Worm (Caenorhabditis elegans) whole organism, young adult: ENCODE results near the gene F33H1.4.

ENCODE experiments used
- B0019.2 ChIP-seq: fragments of 200-800 bp; sonication (Bioruptor generic); conservative IDR thresholded peaks from 2 replicates; pipeline ENCODE4 v1.3.6; 2022; ENCODE audit warnings: missing genetic modification reagents, missing genetic modification characterization, missing compliant biosample characterization
- B0261.1 ChIP-seq: sonication (generic microtip); optimal IDR thresholded peaks from 2 replicates; lab custom pipeline; 2016; ENCODE audit warnings: mild to moderate bottlenecking, missing genetic modification characterization, moderate library complexity, missing compliant biosample characterization
- B0336.3 ChIP-seq: fragments of 200-800 bp; sonication (Bioruptor generic); IDR thresholded peaks from 2 replicates; pipeline ENCODE4 v1.3.6; 2022; ENCODE audit warnings: missing genetic modification characterization, missing compliant biosample characterization
- C06A6.2 ChIP-seq: fragments of 200-800 bp; sonication (Bioruptor generic); conservative IDR thresholded peaks from 2 replicates; pipeline ENCODE4 v1.3.6; 2022; ENCODE audit warnings: missing genetic modification characterization, missing compliant biosample characterization
- F23B12.7 ChIP-seq: sonication (generic microtip); optimal IDR thresholded peaks from 2 replicates; lab custom pipeline; 2017; ENCODE audit warnings: missing genetic modification characterization, mild to moderate bottlenecking, missing compliant biosample characterization, antibody characterized with exemption, moderate library complexity; ENCODE audit not compliant: insufficient read depth
- F33H1.4 ChIP-seq: fragments of 200-800 bp; sonication (Bioruptor generic); IDR thresholded peaks from 2 replicates; pipeline ENCODE4 v1.3.6; 2022; ENCODE audit warnings: missing genetic modification reagents, missing genetic modification characterization, missing compliant biosample characterization
- F37B4.10 ChIP-seq: fragments of 200-800 bp; sonication (Bioruptor generic); IDR thresholded peaks from 2 replicates; pipeline ENCODE4 v1.3.6; 2022; ENCODE audit warnings: missing genetic modification characterization, missing compliant biosample characterization
- F49E8.2 ChIP-seq: sonication (generic microtip); optimal IDR thresholded peaks from 3 replicates; lab custom pipeline; 2017; ENCODE audit warnings: missing genetic modification characterization, mild to moderate bottlenecking, missing compliant biosample characterization, antibody characterized with exemption, moderate library complexity; ENCODE audit not compliant: insufficient read depth
- F57C9.4 ChIP-seq: sonication (generic microtip); optimal IDR thresholded peaks from 2 replicates; lab custom pipeline; 2017; ENCODE audit warnings: mild to moderate bottlenecking, missing genetic modification characterization, missing compliant biosample characterization
- K11D2.4 ChIP-seq: fragments of 200-800 bp; sonication (Bioruptor generic); IDR thresholded peaks from 2 replicates; pipeline ENCODE4 v1.3.6; 2022; ENCODE audit warnings: missing genetic modification reagents, missing genetic modification characterization, missing compliant biosample characterization
- T07F8.4 ChIP-seq: sonication (generic microtip); optimal IDR thresholded peaks from 2 replicates; lab custom pipeline; 2016; ENCODE audit warnings: mild to moderate bottlenecking, missing genetic modification characterization, moderate library complexity, missing compliant biosample characterization
- Y53G8AR.9 ChIP-seq: fragments of 200-800 bp; sonication (Bioruptor generic); conservative IDR thresholded peaks from 2 replicates; pipeline ENCODE4 v1.3.6; 2022; ENCODE audit warnings: missing genetic modification reagents, missing genetic modification characterization, missing compliant biosample characterization
- Y56A3A.18 ChIP-seq: fragments of 200-800 bp; sonication (Bioruptor generic); IDR thresholded peaks from 2 replicates; pipeline ENCODE4 v1.3.6; 2022; ENCODE audit warnings: missing genetic modification reagents, missing genetic modification characterization, missing compliant biosample characterization
- Y95B8A.8 ChIP-seq: fragments of 200-800 bp; sonication (Bioruptor generic); IDR thresholded peaks from 2 replicates; pipeline ENCODE4 v1.3.6; 2022; ENCODE audit warnings: missing genetic modification reagents, missing genetic modification characterization, missing compliant biosample characterization
- ama-1 ChIP-seq, 3 experiments: fragments of 150-350 bp in 1 of 3; sonication (generic microtip) in 2 of 3; optimal IDR thresholded peaks; 2 replicates each; lab custom pipeline; 2014 to 2018; ENCODE audit warnings: missing biosample characterization in 2 of 3, missing genetic modification characterization in 2 of 3, missing genetic modification reagents in 2 of 3
- atf-7 ChIP-seq: sonication (generic microtip); optimal IDR thresholded peaks from 2 replicates; lab custom pipeline; 2017; ENCODE audit warnings: mild to moderate bottlenecking, missing genetic modification characterization, missing compliant biosample characterization
- athp-1 ChIP-seq: sonication (generic microtip); optimal IDR thresholded peaks from 2 replicates; lab custom pipeline; 2017; ENCODE audit warnings: mild to moderate bottlenecking, missing genetic modification characterization, missing compliant biosample characterization
- attf-3 ChIP-seq: fragments of 200-800 bp; sonication (Bioruptor generic); conservative IDR thresholded peaks from 2 replicates; pipeline ENCODE4 v1.3.6; 2022; ENCODE audit warnings: missing genetic modification reagents, missing genetic modification characterization, missing compliant biosample characterization
- ceh-100 ChIP-seq: fragments of 200-800 bp; sonication (Bioruptor generic); IDR thresholded peaks from 2 replicates; pipeline ENCODE4 v1.3.6; 2022; ENCODE audit warnings: missing genetic modification reagents, missing genetic modification characterization, missing compliant biosample characterization
- ceh-40 ChIP-seq: fragments of 200-800 bp; sonication (Bioruptor generic); IDR thresholded peaks from 2 replicates; pipeline ENCODE4 v1.3.6; 2022; ENCODE audit warnings: missing genetic modification characterization, missing compliant biosample characterization
- dox-1 ChIP-seq: fragments of 200-800 bp; sonication (Bioruptor generic); IDR thresholded peaks from 2 replicates; pipeline ENCODE4 v1.3.6; 2022; ENCODE audit warnings: missing genetic modification reagents, missing genetic modification characterization, missing compliant biosample characterization
- efl-1 ChIP-seq: fragments of 150-350 bp; optimal IDR thresholded peaks from 2 replicates; lab custom pipeline; 2014; ENCODE audit warnings: missing biosample characterization, missing genetic modification reagents, missing genetic modification characterization
- ets-4 ChIP-seq: fragments of 200-800 bp; sonication (Bioruptor generic); optimal IDR thresholded peaks from 2 replicates; lab custom pipeline; 2018; ENCODE audit warnings: mild to moderate bottlenecking, missing genetic modification characterization, missing compliant biosample characterization
- gei-17 ChIP-seq: fragments of 200-800 bp; sonication (Bioruptor generic); optimal IDR thresholded peaks from 2 replicates; lab custom pipeline; 2018; ENCODE audit warnings: mild to moderate bottlenecking, missing genetic modification characterization, missing compliant biosample characterization
- hlh-12 ChIP-seq: sonication (generic microtip); optimal IDR thresholded peaks from 2 replicates; lab custom pipeline; 2016; ENCODE audit warnings: missing genetic modification characterization, missing compliant biosample characterization
- hmg-1.2 ChIP-seq: fragments of 200-800 bp; sonication (Bioruptor generic); IDR thresholded peaks from 2 replicates; pipeline ENCODE4 v1.3.6; 2022; ENCODE audit warnings: missing genetic modification reagents, missing genetic modification characterization, missing compliant biosample characterization
- hrde-1 ChIP-seq: sonication (generic microtip); optimal IDR thresholded peaks from 2 replicates; lab custom pipeline; 2016; ENCODE audit warnings: missing genetic modification characterization, mild to moderate bottlenecking, missing compliant biosample characterization, moderate library complexity, missing genotype, missing genetic modification reagents, borderline replicate concordance
- hsf-1 ChIP-seq: fragments of 200-800 bp; sonication (Bioruptor generic); IDR thresholded peaks from 2 replicates; pipeline ENCODE4 v1.3.6; 2022; ENCODE audit warnings: missing genetic modification reagents, missing genetic modification characterization, missing compliant biosample characterization
- lin-26 ChIP-seq: fragments of 200-800 bp; sonication (Bioruptor generic); IDR thresholded peaks from 2 replicates; pipeline ENCODE4 v1.3.6; 2022; ENCODE audit warnings: missing genetic modification reagents, missing genetic modification characterization, missing compliant biosample characterization
- lir-1 ChIP-seq: fragments of 200-800 bp; sonication (Bioruptor generic); conservative IDR thresholded peaks from 2 replicates; pipeline ENCODE4 v1.3.6; 2022; ENCODE audit warnings: missing genetic modification reagents, missing genetic modification characterization, missing compliant biosample characterization
- madf-10 ChIP-seq: sonication (generic microtip); optimal IDR thresholded peaks from 2 replicates; lab custom pipeline; 2016; ENCODE audit warnings: mild to moderate bottlenecking, missing genetic modification characterization, missing compliant biosample characterization
- madf-3 ChIP-seq: fragments of 200-800 bp; sonication (Bioruptor generic); IDR thresholded peaks from 2 replicates; pipeline ENCODE4 v1.3.6; 2022; ENCODE audit warnings: missing genetic modification reagents, missing genetic modification characterization, missing compliant biosample characterization
- mes-4 ChIP-seq: sonication (generic microtip); optimal IDR thresholded peaks from 2 replicates; lab custom pipeline; 2016; ENCODE audit warnings: missing genotype, missing genetic modification characterization, missing compliant biosample characterization
- pbrm-1 ChIP-seq: fragments of 200-800 bp; sonication (Bioruptor generic); IDR thresholded peaks from 2 replicates; pipeline ENCODE4 v1.3.6; 2022; ENCODE audit warnings: missing genetic modification reagents, missing genetic modification characterization, missing compliant biosample characterization
- rec-8 ChIP-seq, 2 experiments: sonication (generic microtip); optimal IDR thresholded peaks; 2 replicates each; lab custom pipeline; 2016; ENCODE audit warnings: mild to moderate bottlenecking in 2 of 2, missing genetic modification characterization in 2 of 2, missing genetic modification reagents in 2 of 2, missing genotype in 2 of 2, missing biosample characterization in 1 of 2, missing compliant biosample characterization in 1 of 2, moderate library complexity in 1 of 2
- snpc-1.3 ChIP-seq: sonication (generic microtip); optimal IDR thresholded peaks from 2 replicates; lab custom pipeline; 2017; ENCODE audit warnings: missing genetic modification characterization, mild to moderate bottlenecking, missing compliant biosample characterization, antibody characterized with exemption, moderate library complexity, missing genotype, missing genetic modification reagents; ENCODE audit not compliant: insufficient read depth
- snpc-4 ChIP-seq, 5 experiments: fragments of 150-350 bp in 1 of 5; sonication (generic microtip) in 4 of 5; optimal IDR thresholded peaks; 2 replicates each; lab custom pipeline; 2014 to 2018; ENCODE audit warnings: missing genetic modification characterization in 5 of 5, missing biosample characterization in 3 of 5, antibody characterized with exemption in 2 of 5, mild to moderate bottlenecking in 2 of 5, missing compliant biosample characterization in 2 of 5, missing genotype in 2 of 5, moderate library complexity in 2 of 5, missing genetic modification reagents in 1 of 5
- somi-1 ChIP-seq: fragments of 200-800 bp; sonication (Bioruptor generic); optimal IDR thresholded peaks from 2 replicates; lab custom pipeline; 2018; ENCODE audit warnings: mild to moderate bottlenecking, missing genetic modification characterization, missing compliant biosample characterization
- unc-62 ChIP-seq: fragments of 150-350 bp; optimal IDR thresholded peaks from 2 replicates; lab custom pipeline; 2014; ENCODE audit warnings: missing biosample characterization, missing genetic modification reagents, missing genetic modification characterization
- xnd-1 ChIP-seq: sonication (generic microtip); optimal IDR thresholded peaks from 2 replicates; lab custom pipeline; 2016; ENCODE audit warnings: missing genotype, missing genetic modification reagents, missing genetic modification characterization, missing compliant biosample characterization
- zfh-2 ChIP-seq: fragments of 200-800 bp; sonication (Bioruptor generic); conservative IDR thresholded peaks from 2 replicates; pipeline ENCODE4 v1.3.6; 2022; ENCODE audit warnings: missing genetic modification reagents, missing genetic modification characterization, missing compliant biosample characterization
- ztf-18 ChIP-seq: sonication (generic microtip); optimal IDR thresholded peaks from 2 replicates; lab custom pipeline; 2016; ENCODE audit warnings: missing genotype, mild to moderate bottlenecking, missing genetic modification characterization, missing compliant biosample characterization

The F33H1.4 gene

DNA sequence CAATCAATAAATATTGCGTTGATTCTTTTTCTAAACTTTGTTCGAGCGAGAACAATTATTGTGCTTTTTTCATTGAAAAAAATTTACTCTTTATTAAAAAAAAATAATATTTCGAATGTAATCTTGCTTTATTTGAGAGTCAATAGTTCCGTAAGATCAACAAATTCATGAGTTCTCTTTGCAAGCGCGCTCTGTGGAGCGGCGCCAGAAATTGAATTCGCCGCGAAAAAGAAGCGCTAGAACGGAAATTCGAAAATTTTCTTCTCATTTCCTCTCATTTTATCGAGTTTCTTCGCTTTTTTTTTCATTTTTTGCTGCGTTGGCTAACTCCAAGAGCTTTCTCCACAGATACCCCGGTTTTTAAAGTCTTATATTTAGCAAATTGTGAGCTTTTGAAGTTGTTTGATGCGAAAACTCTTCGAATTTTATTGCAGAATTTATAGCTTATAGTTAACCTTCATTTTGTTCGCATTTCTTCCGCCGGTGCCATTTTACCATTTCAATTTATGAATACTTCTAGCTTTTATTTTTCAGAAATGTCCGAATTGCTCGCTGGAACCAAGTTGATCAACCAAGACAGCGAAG, 22.7 kb downstream of the F33H1.4 start, which contains the start of gene R05H5.3 (continued):
- TF ChIP-seq rec-8 (tag; optimal IDR thresholded peaks at IDR 0.05; lab: Kevin White, UChicago), result peak in 1 of 2 experiments; percentile 14
- peak; percentile 90 for TF ChIP-seq B0019.2 (GFP tag; lab: Robert Waterston, UW)
- no peak for TF ChIP-seq lin-26 (GFP tag; lab: Robert Waterston, UW)
- TF ChIP-seq K11D2.4, result no peak
- peak; percentile 62; the same call in 1 of the 2 replicates for TF ChIP-seq lir-1 (GFP tag; lab: Robert Waterston, UW)
- TF ChIP-seq madf-10, result peak; percentile 40
- TF ChIP-seq ceh-40, result no peak
- no peak for TF ChIP-seq ets-4 (GFP tag; lab: Kevin White, UChicago)
- no peak for TF ChIP-seq T07F8.4 (tag; lab: Kevin White, UChicago)

ce11 chrII:10198486-10198885, 24.0 kb downstream of the F33H1.4 start:
- no peak for TF ChIP-seq snpc-1.3
- no peak for TF ChIP-seq madf-3 (GFP tag; lab: Robert Waterston, UW)
- no peak for TF ChIP-seq F49E8.2
- no peak for TF ChIP-seq mes-4 (tag; lab: Kevin White, UChicago)
- TF ChIP-seq B0336.3 (GFP tag; lab: Robert Waterston, UW), result peak; percentile 38; the same call in 1 of the 2 replicates

DNA sequence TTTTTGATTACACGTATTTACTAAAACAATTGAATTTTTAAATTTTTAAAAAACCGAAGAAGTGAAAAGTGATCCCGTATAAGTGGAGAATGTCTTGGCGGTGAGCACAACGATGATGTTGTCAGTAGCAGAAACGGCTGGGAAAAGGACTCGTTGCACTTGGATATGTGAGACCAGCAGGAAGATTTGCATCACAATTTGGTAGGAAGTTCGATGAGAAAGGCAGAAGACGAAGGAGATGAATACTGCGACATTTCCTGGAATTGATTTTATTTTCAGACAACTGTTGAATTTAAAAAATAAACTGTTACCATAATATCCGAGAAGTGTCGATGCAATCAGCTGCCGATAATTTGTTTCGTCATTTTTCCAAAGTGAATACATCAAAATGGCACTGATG, 25.5 kb downstream of the F33H1.4 start, which contains the start of gene R05H5.4:
TSS of gene R05H5.4 (minus strand) at position 101 of the 400 bp plus-strand sequence.
- TF ChIP-seq madf-3 (GFP tag; lab: Robert Waterston, UW) (0 out of 2 replicates have a peak, but pooled peaks have one; percentile 33), efl-1 (GFP tag; lab: Kevin White, UChicago) (no peak)

DNA sequence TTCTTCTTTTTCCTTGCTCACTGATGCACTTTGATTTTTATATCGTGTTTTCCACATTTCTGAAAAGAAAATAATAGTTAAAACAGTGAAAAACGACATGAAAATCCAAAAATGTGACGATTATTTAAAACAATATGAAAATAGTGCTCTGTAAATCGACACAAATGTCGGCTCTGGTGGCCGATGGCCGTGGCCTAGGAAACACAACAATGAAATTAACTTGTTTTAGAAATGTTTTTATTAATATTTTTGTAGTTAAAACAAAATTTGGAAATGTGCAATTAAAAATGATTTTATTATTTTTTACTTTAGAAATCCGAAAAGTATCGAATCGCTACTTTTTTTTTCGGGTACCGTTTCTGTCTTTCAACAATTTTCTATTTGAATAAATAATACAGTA, 26.3 kb downstream of the F33H1.4 start, which contains the start of gene arv-1:
TSS of gene arv-1 (minus strand) at position 65 of the 400 bp plus-strand sequence.
- TF ChIP-seq zfh-2 (no peak), ztf-18 (peak; percentile 17), ceh-100 (GFP tag; lab: Robert Waterston, UW) (peak; percentile 11; the same call in 1 of the 2 replicates), Y56A3A.18 (GFP tag; lab: Robert Waterston, UW) (no peak), hmg-1.2 (GFP tag; lab: Robert Waterston, UW) (peak; percentile 52; the same call in 1 of the 2 replicates), atf-7 (tag; lab: Kevin White, UChicago) (no peak), unc-62 (no peak), attf-3 (GFP tag; lab: Robert Waterston, UW) (no peak), xnd-1 (tag; lab: Kevin White, UChicago) (no peak), athp-1 (tag; lab: Kevin White, UChicago) (no peak), F37B4.10 (no peak), snpc-4 (GFP tag; optimal IDR thresholded peaks at IDR 0.05; lab: Kevin White, UChicago) (no peak), snpc-4 (tag; optimal IDR thresholded peaks at IDR 0.05; lab: Kevin White, UChicago) (peak in 1 of 4 experiments; percentile 6), B0261.1 (tag; lab: Kevin White, UChicago) (no peak), pbrm-1 (GFP tag; lab: Robert Waterston, UW) (no peak), somi-1 (GFP tag; lab: Kevin White, UChicago) (no peak), hrde-1 (tag; lab: Kevin White, UChicago) (no peak), dox-1 (peak; percentile 61; the same call in 1 of the 2 replicates), gei-17 (GFP tag; lab: Kevin White, UChicago) (no peak), F33H1.4 (GFP tag; lab: Robert Waterston, UW) (no peak), hsf-1 (GFP tag; lab: Robert Waterston, UW) (no peak), F57C9.4 (tag; lab: Kevin White, UChicago) (no peak), hlh-12 (no peak), F49E8.2 (no peak), ama-1 (optimal IDR thresholded peaks at IDR 0.05; lab: Kevin White, UChicago) (no peak), ama-1 (GFP tag; optimal IDR thresholded peaks at IDR 0.05; lab: Kevin White, UChicago) (no peak), C06A6.2 (no peak), Y95B8A.8 (GFP tag; lab: Robert Waterston, UW) (no peak), F23B12.7 (peak; percentile 9), Y53G8AR.9 (GFP tag; lab: Robert Waterston, UW) (no peak)
